Fruit fly (Drosophila melanogaster): ENCODE measurements around the gene Daao2.

Gene Daao2

dm6 chr2L:6798762-6799246 is 4.0 kb upstream of the Daao2 start, which contains the start of the genes nrv2 and CG43610:
Gene nrv2 (minus strand): TSS chr2L:6798862.
Gene CG43610 (plus strand): TSS chr2L:6799196.
- TF ChIP-seq sage (GFP tag; optimal IDR thresholded peaks at IDR 0.05) (no peak), psq (GFP tag; optimal IDR thresholded peaks at IDR 0.05) (no peak), Vsx2 (GFP tag; optimal IDR thresholded peaks at IDR 0.05; ENCODE audit: partially characterized antibody) (no peak), h (GFP tag; optimal IDR thresholded peaks at IDR 0.05) (no peak), dmrt93B (GFP tag; optimal IDR thresholded peaks at IDR 0.05) (no peak), usp (GFP tag; optimal IDR thresholded peaks at IDR 0.05) (no peak), tai (GFP tag; optimal IDR thresholded peaks at IDR 0.05) (no peak), Dif (GFP tag; optimal IDR thresholded peaks at IDR 0.05; ENCODE audit: partially characterized antibody) (no peak), foxo (GFP tag; optimal IDR thresholded peaks at IDR 0.05) (no peak), Hr78 (GFP tag; optimal IDR thresholded peaks at IDR 0.05) (no peak), lola (GFP tag; optimal IDR thresholded peaks at IDR 0.05) (no peak), br (GFP tag; optimal IDR thresholded peaks at IDR 0.05) (no peak), Hr83 (GFP tag; optimal IDR thresholded peaks at IDR 0.05; ENCODE audit: poor library complexity, severe bottlenecking) (no peak), CrebA (GFP tag; optimal IDR thresholded peaks at IDR 0.05; ENCODE audit: borderline replicate concordance) (no peak), Rel (GFP tag; optimal IDR thresholded peaks at IDR 0.05) (no peak), Rel (tag; optimal IDR thresholded peaks at IDR 0.05) (no peak), woc (GFP tag; optimal IDR thresholded peaks at IDR 0.05) (no peak), OdsH (GFP tag; optimal IDR thresholded peaks at IDR 0.05) (no peak), N (GFP tag; optimal IDR thresholded peaks at IDR 0.05) (no peak), dl (GFP tag; optimal IDR thresholded peaks at IDR 0.05; ENCODE audit: insufficient read depth in 1 of 2, partially characterized antibody in 2 of 2) (no peak)

- no peak for TF ChIP-seq br (GFP tag; optimal IDR thresholded peaks at IDR 0.05)
- no peak for TF ChIP-seq CG32264 (GFP tag; optimal IDR thresholded peaks at IDR 0.05)
- TF ChIP-seq Sp1 (GFP tag; optimal IDR thresholded peaks at IDR 0.05), result no peak
- no peak for TF ChIP-seq tai (GFP tag; optimal IDR thresholded peaks at IDR 0.05)
- TF ChIP-seq jim (GFP tag; optimal IDR thresholded peaks at IDR 0.05), result no peak
- no peak for TF ChIP-seq h (GFP tag; optimal IDR thresholded peaks at IDR 0.05)
- no peak for TF ChIP-seq Dfd (GFP tag; optimal IDR thresholded peaks at IDR 0.05)
- no peak for TF ChIP-seq Myc (optimal IDR thresholded peaks at IDR 0.05)
These were observed 3.3 kb upstream of the Daao2 start for dm6 chr2L:6799551-6799950.

- TF ChIP-seq Jra (GFP tag; optimal IDR thresholded peaks at IDR 0.05) (no peak), jim (GFP tag; optimal IDR thresholded peaks at IDR 0.05) (no peak), OdsH (GFP tag; optimal IDR thresholded peaks at IDR 0.05) (no peak), rgr (GFP tag; optimal IDR thresholded peaks at IDR 0.05) (no peak), Mio (GFP tag; optimal IDR thresholded peaks at IDR 0.05) (no peak), pan (optimal IDR thresholded peaks at IDR 0.05) (no peak), br (GFP tag; optimal IDR thresholded peaks at IDR 0.05) (no peak)
These were observed 2.0 kb upstream of the Daao2 start, which contains the start of gene CG17376 for dm6 chr2L:6800794-6801193. Gene CG17376 (minus strand): TSS chr2L:6800894.

dm6 chr2L:6805783-6806182 is 3.0 kb downstream of the Daao2 start, which contains the start of gene CG17375:
Gene CG17375 (minus strand): TSS chr2L:6805792.
- TF ChIP-seq Myc (optimal IDR thresholded peaks at IDR 0.05) (peak; percentile 82), Abd-B (GFP tag; optimal IDR thresholded peaks at IDR 0.05) (no peak)

- TF ChIP-seq CrebA (GFP tag; optimal IDR thresholded peaks at IDR 0.05; ENCODE audit: borderline replicate concordance) (no peak), Vsx2 (GFP tag; optimal IDR thresholded peaks at IDR 0.05; ENCODE audit: partially characterized antibody) (peak; percentile 60), psq (GFP tag; optimal IDR thresholded peaks at IDR 0.05) (no peak), GATAd (GFP tag; optimal IDR thresholded peaks at IDR 0.05) (no peak), ey (GFP tag; optimal IDR thresholded peaks at IDR 0.05) (no peak), CG32264 (GFP tag; optimal IDR thresholded peaks at IDR 0.05) (no peak), Dfd (GFP tag; optimal IDR thresholded peaks at IDR 0.05) (peak; percentile 98)
These were observed 14.7 kb downstream of the Daao2 start for dm6 chr2L:6817493-6817892.

All from whole organism, wandering third instar larva.